Fruit fly (Drosophila melanogaster): ENCODE data around the gene CG7565.

DNA sequence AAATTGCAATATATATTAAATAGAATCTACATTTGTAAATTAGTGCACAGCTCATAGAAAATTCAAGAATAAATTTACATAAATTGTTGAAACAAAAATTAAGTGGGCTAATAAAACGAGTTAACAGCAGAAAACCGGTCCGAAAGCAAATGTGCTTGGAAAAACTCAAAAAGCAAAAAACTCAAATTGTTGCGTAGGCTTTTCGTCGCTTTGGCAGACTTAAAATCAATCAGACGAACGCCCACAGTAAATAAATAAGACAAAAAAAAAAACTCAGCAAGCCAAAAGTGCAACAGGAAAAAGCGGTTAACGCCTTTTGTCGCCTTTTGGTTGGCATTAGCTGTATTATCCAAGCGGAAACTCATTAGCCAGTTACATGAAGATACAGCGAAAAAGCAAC, 13.6 kb downstream of the CG7565 start:
- no peak for TF ChIP-seq CG6792 (GFP tag; optimal IDR thresholded peaks at IDR 0.05)
- TF ChIP-seq CG15336 (GFP tag; IDR thresholded peaks at IDR 0.05) = no peak
- no peak for TF ChIP-seq OdsH (GFP tag; optimal IDR thresholded peaks at IDR 0.05)
- no peak for TF ChIP-seq CG3032 (tag; optimal IDR thresholded peaks at IDR 0.05)
- TF ChIP-seq ss (GFP tag; optimal IDR thresholded peaks at IDR 0.05) = no peak
- TF ChIP-seq CG7368 (GFP tag; optimal IDR thresholded peaks at IDR 0.05) = no peak
- TF ChIP-seq Hr39 (GFP tag; optimal IDR thresholded peaks at IDR 0.05) = no peak
- TF ChIP-seq Hr38 (GFP tag; optimal IDR thresholded peaks at IDR 0.05) = no peak
- TF ChIP-seq CG8119 (GFP tag; IDR thresholded peaks at IDR 0.05) = no peak
- no peak for TF ChIP-seq Ets96B (tag; optimal IDR thresholded peaks at IDR 0.05)
- no peak for TF ChIP-seq CG3919 (GFP tag; optimal IDR thresholded peaks at IDR 0.05)
- no peak for TF ChIP-seq eg (GFP tag; IDR thresholded peaks at IDR 0.05)
